Fruit fly (Drosophila melanogaster) whole organism, prepupa: Measurements from ENCODE around the gene CG15336.
A peak's percentile ranks its signal among the peaks of the same experiment; 100 is the strongest.

Experiments used
- CG10631 ChIP-seq: fragments of 200-800 bp; sonication (Bioruptor generic); optimal IDR thresholded peaks from 2 replicates; lab custom pipeline; 2016; ENCODE audit warnings: missing biosample characterization, missing genetic modification characterization
- CG11902 ChIP-seq: fragments of 200-800 bp; sonication (Bioruptor generic); optimal IDR thresholded peaks from 3 replicates; lab custom pipeline; 2016; ENCODE audit warnings: missing biosample characterization, missing genetic modification characterization
- CG1621 ChIP-seq: fragments of 200-800 bp; sonication (Bioruptor generic); optimal IDR thresholded peaks from 3 replicates; lab custom pipeline; 2018; ENCODE audit warnings: missing biosample characterization, mild to moderate bottlenecking, missing genetic modification characterization
- CG16779 ChIP-seq: fragments of 200-800 bp; sonication (Bioruptor generic); optimal IDR thresholded peaks from 3 replicates; lab custom pipeline; 2017; ENCODE audit warnings: missing biosample characterization, mild to moderate bottlenecking, missing genetic modification characterization
- CG31627 ChIP-seq: fragments of 200-800 bp; sonication (Bioruptor generic); optimal IDR thresholded peaks from 3 replicates; lab custom pipeline; 2016; ENCODE audit warnings: missing biosample characterization, missing genetic modification characterization
- CG32006 ChIP-seq: fragments of 200-800 bp; sonication (Bioruptor generic); optimal IDR thresholded peaks from 3 replicates; lab custom pipeline; 2017; ENCODE audit warnings: missing biosample characterization, mild to moderate bottlenecking, missing genetic modification characterization
- CG34406 ChIP-seq: fragments of 200-800 bp; sonication (Bioruptor generic); optimal IDR thresholded peaks from 3 replicates; lab custom pipeline; 2016; ENCODE audit warnings: missing biosample characterization, missing genetic modification characterization
- CG4318 ChIP-seq: fragments of 200-800 bp; sonication (Bioruptor generic); optimal IDR thresholded peaks from 3 replicates; lab custom pipeline; 2017; ENCODE audit warnings: missing biosample characterization, mild to moderate bottlenecking, missing genetic modification characterization
- CG6276 ChIP-seq: fragments of 200-800 bp; sonication (Bioruptor generic); optimal IDR thresholded peaks from 2 replicates; lab custom pipeline; 2017; ENCODE audit warnings: missing biosample characterization, mild to moderate bottlenecking, missing genetic modification characterization
- CG6792 ChIP-seq: fragments of 200-800 bp; sonication (Bioruptor generic); optimal IDR thresholded peaks from 3 replicates; lab custom pipeline; 2016; ENCODE audit warnings: missing biosample characterization, missing genetic modification characterization
- CG7368 ChIP-seq: fragments of 200-800 bp; sonication (Bioruptor generic); optimal IDR thresholded peaks from 3 replicates; lab custom pipeline; 2016; ENCODE audit warnings: missing biosample characterization, missing genetic modification characterization
- CG8319 ChIP-seq: fragments of 200-800 bp; sonication (Bioruptor generic); optimal IDR thresholded peaks from 3 replicates; lab custom pipeline; 2016; ENCODE audit warnings: missing biosample characterization, missing genetic modification characterization
- CG8632 ChIP-seq: fragments of 200-800 bp; sonication (Bioruptor generic); optimal IDR thresholded peaks from 3 replicates; lab custom pipeline; 2016; ENCODE audit warnings: missing biosample characterization, missing genetic modification characterization
- CG9139 ChIP-seq: fragments of 200-800 bp; sonication (Bioruptor generic); optimal IDR thresholded peaks from 3 replicates; lab custom pipeline; 2017; ENCODE audit warnings: missing biosample characterization, mild to moderate bottlenecking, missing genetic modification characterization
- Eip75B ChIP-seq: fragments of 200-800 bp; sonication (Bioruptor generic); optimal IDR thresholded peaks from 3 replicates; lab custom pipeline; 2016; ENCODE audit warnings: missing biosample characterization, missing genetic modification characterization
- Eip78C ChIP-seq: fragments of 200-800 bp; sonication (Bioruptor generic); peaks from one replicate; lab custom pipeline; 2016; ENCODE audit warnings: missing biosample characterization, missing genetic modification characterization
- Eip93F ChIP-seq: fragments of 200-800 bp; sonication (Bioruptor generic); optimal IDR thresholded peaks from 2 replicates; lab custom pipeline; 2016; ENCODE audit warnings: missing biosample characterization, mild to moderate bottlenecking, missing genetic modification characterization
- Ets21C ChIP-seq: fragments of 200-800 bp; sonication (Bioruptor generic); optimal IDR thresholded peaks from 3 replicates; lab custom pipeline; 2016; ENCODE audit warnings: missing biosample characterization, missing genetic modification characterization
- Ets96B ChIP-seq: fragments of 200-800 bp; optimal IDR thresholded peaks from 2 replicates; lab custom pipeline; 2019; ENCODE audit warnings: missing biosample characterization, mild to moderate bottlenecking, missing genetic modification characterization, moderate library complexity
- Gug ChIP-seq: fragments of 200-800 bp; sonication (Bioruptor generic); IDR thresholded peaks from 2 replicates; pipeline ENCODE4 v1.3.6; 2022; ENCODE audit warnings: missing biosample characterization, missing genetic modification characterization
- Hr38 ChIP-seq: sonication (Bioruptor generic); optimal IDR thresholded peaks from 2 replicates; lab custom pipeline; 2016; ENCODE audit warnings: missing biosample characterization, missing genetic modification characterization
- Hr39 ChIP-seq: fragments of 200-800 bp; sonication (Bioruptor generic); optimal IDR thresholded peaks from 2 replicates; lab custom pipeline; 2016; ENCODE audit warnings: missing biosample characterization, missing genetic modification characterization
- OdsH ChIP-seq: fragments of 200-800 bp; sonication (Bioruptor generic); optimal IDR thresholded peaks from 3 replicates; lab custom pipeline; 2016; ENCODE audit warnings: missing biosample characterization, missing genetic modification characterization
- Smox ChIP-seq: fragments of 200-800 bp; sonication (Bioruptor generic); optimal IDR thresholded peaks from 3 replicates; lab custom pipeline; 2016; ENCODE audit warnings: missing biosample characterization, missing genetic modification characterization
- Sox102F ChIP-seq: fragments of 200-800 bp; sonication (Bioruptor generic); optimal IDR thresholded peaks from 2 replicates; lab custom pipeline; 2016; ENCODE audit warnings: missing biosample characterization, mild to moderate bottlenecking, missing genetic modification characterization
- Sox14 ChIP-seq: fragments of 200-800 bp; sonication (Bioruptor generic); optimal IDR thresholded peaks from 3 replicates; lab custom pipeline; 2016; ENCODE audit warnings: missing biosample characterization, missing genetic modification characterization
- acj6 ChIP-seq: fragments of 200-800 bp; sonication (Bioruptor generic); optimal IDR thresholded peaks from 3 replicates; lab custom pipeline; 2016; ENCODE audit warnings: missing biosample characterization, missing genetic modification characterization
- cyc ChIP-seq: fragments of 200-800 bp; sonication (Bioruptor generic); optimal IDR thresholded peaks from 3 replicates; lab custom pipeline; 2016; ENCODE audit warnings: missing biosample characterization, missing genetic modification characterization
- dsx ChIP-seq: fragments of 200-800 bp; optimal IDR thresholded peaks from 3 replicates; lab custom pipeline; 2019; ENCODE audit warnings: missing biosample characterization, mild to moderate bottlenecking, missing genetic modification characterization, moderate library complexity; ENCODE audit not compliant: poor library complexity, severe bottlenecking
- eg ChIP-seq: fragments of 200-800 bp; sonication (Bioruptor generic); IDR thresholded peaks from 3 replicates; pipeline ENCODE4 v1.3.6; 2022; ENCODE audit warnings: missing biosample characterization, missing genetic modification characterization
- esn ChIP-seq: fragments of 200-800 bp; sonication (Bioruptor generic); optimal IDR thresholded peaks from 2 replicates; lab custom pipeline; 2016; ENCODE audit warnings: missing biosample characterization, mild to moderate bottlenecking, missing genetic modification characterization, moderate library complexity
- fd59A ChIP-seq: fragments of 200-800 bp; sonication (Bioruptor generic); optimal IDR thresholded peaks from 2 replicates; lab custom pipeline; 2017; ENCODE audit warnings: missing biosample characterization, mild to moderate bottlenecking, missing genetic modification characterization, missing genetic modification reagents
- fd85E ChIP-seq: fragments of 200-800 bp; sonication (Bioruptor generic); optimal IDR thresholded peaks from 3 replicates; lab custom pipeline; 2016; ENCODE audit warnings: missing biosample characterization, missing genetic modification characterization
- fkh ChIP-seq: fragments of 200-800 bp; sonication (Bioruptor generic); optimal IDR thresholded peaks from 3 replicates; lab custom pipeline; 2017; ENCODE audit warnings: missing biosample characterization, mild to moderate bottlenecking, missing genetic modification characterization, moderate library complexity
- pdm3 ChIP-seq: fragments of 200-800 bp; sonication (Bioruptor generic); optimal IDR thresholded peaks from 3 replicates; lab custom pipeline; 2016; ENCODE audit warnings: missing biosample characterization, missing genetic modification characterization
- salr ChIP-seq, 2 experiments: fragments of 200-800 bp; sonication (Bioruptor generic); optimal IDR thresholded peaks; 3 replicates each; lab custom pipeline; 2016 to 2018; ENCODE audit warnings: missing biosample characterization in 2 of 2, missing genetic modification characterization in 2 of 2, mild to moderate bottlenecking in 1 of 2
- spab ChIP-seq: fragments of 200-800 bp; sonication (Bioruptor generic); optimal IDR thresholded peaks from 2 replicates; lab custom pipeline; 2017; ENCODE audit warnings: missing biosample characterization, mild to moderate bottlenecking, missing genetic modification characterization, missing genetic modification reagents
- svp ChIP-seq: fragments of 200-800 bp; sonication (Bioruptor generic); peaks from one replicate; lab custom pipeline; 2016; ENCODE audit warnings: missing biosample characterization, missing genetic modification characterization

CG15336 gene

dm6 chrX:8115343-8115676, 32.4 kb upstream of the CG15336 start:
- TF ChIP-seq Smox (GFP tag; lab: Kevin White, UChicago) (no peak), acj6 (GFP tag; lab: Kevin White, UChicago) (no peak), CG31627 (GFP tag; lab: Kevin White, UChicago) (no peak), CG1621 (no peak), CG32006 (GFP tag; lab: Kevin White, UChicago) (no peak), OdsH (GFP tag; lab: Kevin White, UChicago) (no peak), CG34406 (no peak), Gug (GFP tag; lab: Robert Waterston, UW) (no peak), CG11902 (GFP tag; lab: Kevin White, UChicago) (no peak), salr (GFP tag; optimal IDR thresholded peaks at IDR 0.05; lab: Kevin White, UChicago) (no peak), pdm3 (no peak), Eip78C (no peak), CG7368 (no peak), CG4318 (GFP tag; lab: Kevin White, UChicago) (no peak), CG10631 (GFP tag; lab: Kevin White, UChicago) (no peak), Hr39 (GFP tag; lab: Kevin White, UChicago) (no peak), Eip75B (GFP tag; lab: Kevin White, UChicago) (no peak), esn (GFP tag; lab: Kevin White, UChicago) (no peak), CG9139 (GFP tag; lab: Kevin White, UChicago) (no peak)
- TF ChIP-seq, all 60 proteins: peak for 0

dm6 chrX:8115717-8116311, 31.9 kb upstream of the CG15336 start, which contains the start of gene Gclc:
Gene Gclc (minus strand): TSS chrX:8116147.
- TF ChIP-seq Eip93F (no peak), CG6792 (GFP tag; lab: Kevin White, UChicago) (no peak), eg (no peak), Eip78C (peak; percentile 84), cyc (no peak), CG34406 (no peak), CG6276 (GFP tag; lab: Kevin White, UChicago) (peak; percentile 4), CG16779 (peak; percentile 3), fkh (GFP tag; lab: Kevin White, UChicago) (peak; percentile 5), fd59A (no peak), CG1621 (no peak), svp (no peak)

dm6 chrX:8116813-8117212, 30.9 kb upstream of the CG15336 start, which contains the start of gene CG1575:
Gene CG1575 (plus strand): TSS chrX:8117012.
- TF ChIP-seq Sox102F (GFP tag; lab: Kevin White, UChicago) (no peak), salr (GFP tag; optimal IDR thresholded peaks at IDR 0.05; lab: Kevin White, UChicago) (no peak), CG7368 (no peak), CG6276 (GFP tag; lab: Kevin White, UChicago) (no peak), CG34406 (no peak), Ets21C (GFP tag; lab: Kevin White, UChicago) (no peak), esn (GFP tag; lab: Kevin White, UChicago) (no peak), CG31627 (GFP tag; lab: Kevin White, UChicago) (no peak), Gug (GFP tag; lab: Robert Waterston, UW) (no peak), svp (no peak), CG11902 (GFP tag; lab: Kevin White, UChicago) (no peak), CG8632 (GFP tag; lab: Kevin White, UChicago) (no peak), CG8319 (GFP tag; lab: Kevin White, UChicago) (no peak), Sox14 (GFP tag; lab: Kevin White, UChicago) (no peak), fd85E (no peak), Ets96B (no peak)
- TF ChIP-seq, all 60 proteins: peak for 0

- TF ChIP-seq spab (GFP tag; lab: Kevin White, UChicago) = no peak
- TF ChIP-seq Sox14 (GFP tag; lab: Kevin White, UChicago) = no peak
- no peak for TF ChIP-seq fd59A
- TF ChIP-seq Eip78C = peak; percentile 39
- no peak for TF ChIP-seq Hr38 (GFP tag; lab: Kevin White, UChicago)
- TF ChIP-seq dsx (GFP tag; lab: Kevin White, UChicago) = no peak
Measured at dm6 chrX:8120939-8121338, 26.8 kb upstream of the CG15336 start, which contains the start of gene CG2260. Gene CG2260 (minus strand): TSS chrX:8121147.
